Worm (Caenorhabditis elegans) whole organism, midembryonic: Measurements from ENCODE around the gene R02D5.4.

Experiments used
- T22C8.4 ChIP-seq: fragments of 200-800 bp; sonication (Bioruptor generic); IDR thresholded peaks from 2 replicates; pipeline ENCODE4 v1.3.6; 2022; ENCODE audit warnings: missing genetic modification characterization, missing compliant biosample characterization
- klf-2 ChIP-seq: fragments of 200-800 bp; sonication (Bioruptor generic); conservative IDR thresholded peaks from 2 replicates; pipeline ENCODE4 v1.3.6; 2022; ENCODE audit warnings: missing genetic modification reagents, missing genetic modification characterization, missing compliant biosample characterization
- ref-1 ChIP-seq: fragments of 200-800 bp; sonication (Bioruptor generic); conservative IDR thresholded peaks from 2 replicates; pipeline ENCODE4 v1.3.6; 2022; ENCODE audit warnings: missing genetic modification reagents, missing genetic modification characterization, missing compliant biosample characterization
- ztf-29 ChIP-seq: fragments of 200-800 bp; sonication (Bioruptor generic); IDR thresholded peaks from 2 replicates; pipeline ENCODE4 v1.3.6; 2022; ENCODE audit warnings: missing genetic modification reagents, missing genetic modification characterization, missing compliant biosample characterization

ce11 chrV:14498204-14498603 is 13.7 kb upstream of the R02D5.4 start:
- no peak for TF ChIP-seq ztf-29 (GFP tag; lab: Robert Waterston, UW)
- no peak for TF ChIP-seq klf-2 (GFP tag; lab: Robert Waterston, UW)
- TF ChIP-seq T22C8.4 (GFP tag; lab: Robert Waterston, UW): no peak
- no peak for TF ChIP-seq ref-1 (GFP tag; lab: Robert Waterston, UW)
